Worm (Caenorhabditis elegans) whole organism, L1 larva: ENCODE measurements around the gene Y39A3CL.4.

Source experiments
- aly-2 ChIP-seq: fragments of 150-350 bp; optimal IDR thresholded peaks from 2 replicates; lab custom pipeline; 2014; ENCODE audit warnings: missing biosample characterization, missing genetic modification characterization
- ceh-90 ChIP-seq: sonication (generic microtip); optimal IDR thresholded peaks from 2 replicates; lab custom pipeline; 2016; ENCODE audit warnings: missing genetic modification characterization, missing compliant biosample characterization
- elt-2 ChIP-seq: sonication (generic microtip); optimal IDR thresholded peaks from 2 replicates; lab custom pipeline; 2016; ENCODE audit warnings: missing genetic modification characterization, mild to moderate bottlenecking, inconsistent platforms, missing compliant biosample characterization, missing genetic modification reagents
- fkh-10 ChIP-seq: sonication (generic microtip); optimal IDR thresholded peaks from 2 replicates; lab custom pipeline; 2017; ENCODE audit warnings: missing biosample characterization, missing genetic modification reagents, missing genetic modification characterization
- fos-1 ChIP-seq: fragments of 150-350 bp; optimal IDR thresholded peaks from 2 replicates; lab custom pipeline; 2014; ENCODE audit warnings: missing biosample characterization, missing genetic modification characterization
- hpl-2 ChIP-seq: fragments of 150-350 bp; optimal IDR thresholded peaks from 2 replicates; lab custom pipeline; 2014; ENCODE audit warnings: missing biosample characterization, missing genetic modification reagents, missing genetic modification characterization
- mdl-1 ChIP-seq, 2 experiments: fragments of 150-350 bp; optimal IDR thresholded peaks; 2 replicates each; lab custom pipeline; 2014 to 2017; ENCODE audit warnings: missing biosample characterization in 2 of 2, missing genetic modification characterization in 2 of 2, inconsistent platforms in 1 of 2
- nhr-19 ChIP-seq: fragments of 200-800 bp; sonication (Bioruptor generic); conservative IDR thresholded peaks from 2 replicates; pipeline ENCODE4 v1.3.6; 2022; ENCODE audit warnings: missing genetic modification characterization, missing compliant biosample characterization
- nhr-237 ChIP-seq: fragments of 150-350 bp; optimal IDR thresholded peaks from 2 replicates; lab custom pipeline; 2014; ENCODE audit warnings: missing biosample characterization, missing genetic modification characterization
- nhr-76 ChIP-seq: sonication (generic microtip); optimal IDR thresholded peaks from 2 replicates; lab custom pipeline; 2017; ENCODE audit warnings: missing biosample characterization, missing genetic modification characterization
- nhr-90 ChIP-seq: sonication (generic microtip); optimal IDR thresholded peaks from 2 replicates; lab custom pipeline; 2016; ENCODE audit warnings: mild to moderate bottlenecking, missing genetic modification characterization, missing compliant biosample characterization; ENCODE audit not compliant: poor library complexity
- skn-1 ChIP-seq: fragments of 150-350 bp; optimal IDR thresholded peaks from 2 replicates; lab custom pipeline; 2014; ENCODE audit warnings: missing biosample characterization, missing genetic modification characterization
- snpc-4 ChIP-seq: fragments of 150-350 bp; optimal IDR thresholded peaks from 2 replicates; lab custom pipeline; 2014; ENCODE audit warnings: missing biosample characterization, missing genetic modification characterization
- unc-62 ChIP-seq: fragments of 150-350 bp; optimal IDR thresholded peaks from 2 replicates; lab custom pipeline; 2014; ENCODE audit warnings: missing biosample characterization, missing genetic modification reagents, missing genetic modification characterization

DNA sequence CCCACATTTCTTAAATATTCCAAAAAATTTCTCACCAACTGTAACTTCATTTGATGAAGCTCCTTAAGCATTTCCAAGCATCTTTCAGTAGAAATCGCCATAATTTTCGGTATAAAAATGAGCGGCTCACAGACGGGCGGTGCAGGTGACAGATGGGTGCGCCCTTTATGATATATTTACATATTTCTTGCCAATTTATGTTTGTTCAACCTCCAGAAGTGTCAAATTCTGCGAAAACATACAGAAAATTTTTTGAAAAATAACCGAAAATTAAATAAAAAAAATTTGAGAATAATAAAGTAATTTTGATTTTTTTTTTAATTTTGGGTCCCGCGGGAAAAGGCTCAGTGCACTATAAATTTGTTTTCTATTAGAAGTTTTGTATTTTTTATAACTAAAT is 23.0 kb downstream of the Y39A3CL.4 start, which contains the start of gene Y46E12A.3:
- TF ChIP-seq nhr-19 (GFP tag; lab: Robert Waterston, UW) (no peak), hpl-2 (GFP tag; lab: Kevin White, UChicago) (no peak), aly-2 (tag; lab: Kevin White, UChicago) (no peak), mdl-1 (tag; optimal IDR thresholded peaks at IDR 0.05; lab: Kevin White, UChicago) (no peak), fkh-10 (GFP tag; lab: Kevin White, UChicago) (no peak), nhr-90 (tag; lab: Kevin White, UChicago) (no peak), skn-1 (tag; lab: Kevin White, UChicago) (no peak), unc-62 (GFP tag; lab: Kevin White, UChicago) (no peak), nhr-76 (tag; lab: Kevin White, UChicago) (no peak), elt-2 (tag; lab: Kevin White, UChicago) (no peak), nhr-237 (tag; lab: Kevin White, UChicago) (no peak), snpc-4 (tag; lab: Kevin White, UChicago) (no peak), fos-1 (tag; lab: Kevin White, UChicago) (no peak), ceh-90 (tag; lab: Kevin White, UChicago) (no peak)
